Fruit fly (Drosophila melanogaster) whole organism, wandering third instar larva: ENCODE measurements around the gene CG32706.

Experiments
- CrebA ChIP-seq: fragments of 200-800 bp; sonication (Bioruptor generic); optimal IDR thresholded peaks from 2 replicates; lab custom pipeline; 2016; ENCODE audit warnings: missing biosample characterization, mild to moderate bottlenecking, missing genetic modification characterization, borderline replicate concordance
- Dfd ChIP-seq: fragments of >200 bp; optimal IDR thresholded peaks from 2 replicates; lab custom pipeline; 2017; ENCODE audit warnings: missing biosample characterization, missing genetic modification characterization
- GATAd ChIP-seq: sonication (Bioruptor generic); optimal IDR thresholded peaks from 2 replicates; lab custom pipeline; 2016; ENCODE audit warnings: missing biosample characterization, missing genetic modification characterization
- Hnf4 ChIP-seq: fragments of 200-800 bp; sonication (Bioruptor generic); optimal IDR thresholded peaks from 2 replicates; lab custom pipeline; 2016; ENCODE audit warnings: missing biosample characterization, mild to moderate bottlenecking, missing genetic modification characterization
- Sp1 ChIP-seq: fragments of 200-800 bp; sonication (Bioruptor generic); optimal IDR thresholded peaks from 3 replicates; lab custom pipeline; 2019; ENCODE audit warnings: missing biosample characterization, mild to moderate bottlenecking, missing genetic modification characterization, moderate library complexity
- Vsx2 ChIP-seq: fragments of 200-300, 225-300 bp; sonication (Bioruptor generic); optimal IDR thresholded peaks from 2 replicates; lab custom pipeline; 2018; ENCODE audit warnings: missing biosample characterization, missing genetic modification characterization; ENCODE audit not compliant: partially characterized antibody
- br ChIP-seq: fragments of 200-800 bp; sonication (Bioruptor generic); optimal IDR thresholded peaks from 2 replicates; lab custom pipeline; 2016; ENCODE audit warnings: missing biosample characterization, missing genetic modification characterization
- jim ChIP-seq: fragments of 175-275, 200-325 bp; sonication (Bioruptor generic); optimal IDR thresholded peaks from 2 replicates; lab custom pipeline; 2016; ENCODE audit warnings: missing biosample characterization, mild to moderate bottlenecking, missing genetic modification characterization

dm6 chrX:9090057-9090358, 3.1 kb downstream of the CG32706 start:
- TF ChIP-seq GATAd: no peak
- no peak for TF ChIP-seq CrebA (GFP tag; lab: Kevin White, UChicago)
- TF ChIP-seq Sp1: no peak
- TF ChIP-seq Dfd (GFP tag; lab: Kevin White, UChicago): no peak
- TF ChIP-seq br (GFP tag; lab: Kevin White, UChicago): no peak
- TF ChIP-seq Hnf4 (GFP tag; lab: Kevin White, UChicago): no peak
- no peak for TF ChIP-seq Vsx2 (GFP tag; lab: Kevin White, UChicago)
- no peak for TF ChIP-seq jim (GFP tag; lab: Kevin White, UChicago)
